Worm (Caenorhabditis elegans): ENCODE measurements around the gene ZC487.2.

ZC487.2 gene

DNA sequence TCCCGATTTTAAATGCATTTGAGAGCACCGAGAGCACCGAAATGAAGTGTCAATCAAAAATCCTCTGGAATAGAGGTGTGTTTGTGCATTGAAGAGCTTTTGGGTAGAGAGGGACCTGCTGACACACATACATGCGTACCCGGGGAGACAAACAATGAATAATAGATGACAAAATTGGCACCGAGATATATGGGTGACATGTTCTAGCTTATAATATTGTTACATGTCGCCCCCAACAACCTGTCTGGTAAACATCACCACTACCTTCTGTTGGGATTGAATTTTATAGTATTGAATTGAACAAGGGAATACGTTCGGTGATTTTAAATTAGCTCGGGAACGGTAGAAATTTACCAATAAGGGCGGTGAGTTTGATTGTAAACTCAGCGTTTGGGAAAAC lies 38.5 kb downstream of the ZC487.2 start:
- TF ChIP-seq unc-62 (GFP tag; optimal IDR thresholded peaks at IDR 0.05) = no peak

DNA sequence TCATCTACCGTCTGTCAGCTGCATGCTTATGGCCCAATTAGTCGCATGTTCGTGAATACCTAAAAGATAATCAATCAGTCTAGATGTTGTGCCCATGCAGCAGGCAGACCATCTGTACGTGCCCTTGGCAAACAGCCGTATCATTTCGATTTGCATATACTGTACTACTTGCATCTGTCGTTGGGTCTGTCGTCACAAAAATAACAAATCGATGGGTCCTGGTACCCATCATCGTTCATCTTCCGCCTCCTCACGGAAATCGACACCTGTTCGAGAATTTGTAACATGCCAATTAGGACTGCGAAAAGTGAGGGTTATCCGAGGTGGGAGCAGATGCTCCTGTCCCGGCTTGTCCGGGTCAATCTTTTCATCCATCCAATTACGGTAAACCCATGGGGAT lies 39.0 kb downstream of the ZC487.2 start:
- no peak for TF ChIP-seq unc-62 (GFP tag; optimal IDR thresholded peaks at IDR 0.05)

ce11 chrV:6681501-6681900 lies 40.8 kb downstream of the ZC487.2 start, which contains the start of gene egl-46:
TSS of gene egl-46 (minus strand) at chrV:6681573.
- TF ChIP-seq unc-62 (GFP tag; optimal IDR thresholded peaks at IDR 0.05) = no peak

- TF ChIP-seq unc-62 (GFP tag; optimal IDR thresholded peaks at IDR 0.05) = no peak
Measured at ce11 chrV:6676158-6676849, 46.0 kb downstream of the ZC487.2 start, which contains the start of gene cest-34. TSS of gene cest-34 (plus strand) at chrV:6676799.

DNA sequence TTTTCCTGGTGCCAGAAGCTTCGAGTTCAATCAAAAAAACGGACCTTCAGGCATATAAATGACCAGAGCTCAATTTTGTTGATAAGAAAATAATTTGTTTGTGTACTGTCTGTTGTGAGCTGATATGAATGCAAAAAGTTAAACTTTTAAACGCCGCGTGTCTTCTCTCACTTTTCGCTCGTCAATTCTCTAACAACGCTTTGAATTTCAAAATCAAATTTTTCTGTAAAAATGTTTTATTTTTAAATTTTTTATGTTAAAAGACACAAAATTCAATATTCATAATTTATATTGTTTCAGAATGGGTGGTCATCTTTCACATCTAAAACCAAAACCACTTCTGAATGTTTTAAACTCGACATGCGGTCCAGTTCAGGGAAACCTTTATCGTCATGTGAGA lies 48.3 kb downstream of the ZC487.2 start, which contains the start of gene cest-31:
cest-31 (plus strand) TSS at position 301 of the 400 bp plus-strand sequence.
- TF ChIP-seq unc-62 (GFP tag; optimal IDR thresholded peaks at IDR 0.05) = no peak
